Fruit fly (Drosophila melanogaster) whole organism, prepupa: ENCODE measurements around the gene Tsf2.
A peak's percentile ranks its signal among the peaks of the same experiment; 100 is the strongest.

Experiments used
- CG10631 ChIP-seq: fragments of 200-800 bp; sonication (Bioruptor generic); optimal IDR thresholded peaks from 2 replicates; lab custom pipeline; 2016; ENCODE audit warnings: missing biosample characterization, missing genetic modification characterization
- CG10669 ChIP-seq: fragments of 200-800 bp; sonication (Bioruptor generic); optimal IDR thresholded peaks from 3 replicates; lab custom pipeline; 2018; ENCODE audit warnings: missing biosample characterization, mild to moderate bottlenecking, missing genetic modification characterization, moderate library complexity
- CG11762 ChIP-seq: fragments of 200-800 bp; sonication (Bioruptor generic); optimal IDR thresholded peaks from 3 replicates; lab custom pipeline; 2016; ENCODE audit warnings: missing biosample characterization, missing genetic modification characterization; ENCODE audit not compliant: insufficient read depth
- CG15336 ChIP-seq: fragments of 200-800 bp; sonication (Bioruptor generic); IDR thresholded peaks from 2 replicates; pipeline ENCODE4 v1.3.6; 2022; ENCODE audit warnings: missing biosample characterization, missing genetic modification characterization
- CG16779 ChIP-seq: fragments of 200-800 bp; sonication (Bioruptor generic); optimal IDR thresholded peaks from 3 replicates; lab custom pipeline; 2017; ENCODE audit warnings: missing biosample characterization, mild to moderate bottlenecking, missing genetic modification characterization
- CG3032 ChIP-seq: fragments of 200-800 bp; optimal IDR thresholded peaks from 2 replicates; lab custom pipeline; 2019; ENCODE audit warnings: missing biosample characterization, mild to moderate bottlenecking, missing genetic modification characterization, moderate library complexity
- CG32006 ChIP-seq: fragments of 200-800 bp; sonication (Bioruptor generic); optimal IDR thresholded peaks from 3 replicates; lab custom pipeline; 2017; ENCODE audit warnings: missing biosample characterization, mild to moderate bottlenecking, missing genetic modification characterization
- CG34406 ChIP-seq: fragments of 200-800 bp; sonication (Bioruptor generic); optimal IDR thresholded peaks from 3 replicates; lab custom pipeline; 2016; ENCODE audit warnings: missing biosample characterization, missing genetic modification characterization
- CG3919 ChIP-seq: fragments of 200-800 bp; sonication (Bioruptor generic); optimal IDR thresholded peaks from 3 replicates; lab custom pipeline; 2016; ENCODE audit warnings: missing biosample characterization, missing genetic modification characterization
- CG6163 ChIP-seq: fragments of 200-800 bp; sonication (Bioruptor generic); IDR thresholded peaks from 3 replicates; pipeline ENCODE4 v1.3.6; 2022; ENCODE audit warnings: missing biosample characterization, missing genetic modification characterization
- CG6276 ChIP-seq: fragments of 200-800 bp; sonication (Bioruptor generic); optimal IDR thresholded peaks from 2 replicates; lab custom pipeline; 2017; ENCODE audit warnings: missing biosample characterization, mild to moderate bottlenecking, missing genetic modification characterization
- CG6792 ChIP-seq: fragments of 200-800 bp; sonication (Bioruptor generic); optimal IDR thresholded peaks from 3 replicates; lab custom pipeline; 2016; ENCODE audit warnings: missing biosample characterization, missing genetic modification characterization
- CG6808 ChIP-seq: fragments of 200-800 bp; sonication (Bioruptor generic); optimal IDR thresholded peaks from 3 replicates; lab custom pipeline; 2017; ENCODE audit warnings: missing biosample characterization, missing genetic modification characterization, mild to moderate bottlenecking, moderate library complexity, missing genetic modification reagents
- CG6854 ChIP-seq: fragments of 200-800 bp; sonication (Bioruptor generic); optimal IDR thresholded peaks from 2 replicates; lab custom pipeline; 2017; ENCODE audit warnings: missing biosample characterization, mild to moderate bottlenecking, missing genetic modification characterization
- CG8119 ChIP-seq: fragments of 200-800 bp; sonication (Bioruptor generic); IDR thresholded peaks from 3 replicates; pipeline ENCODE4 v1.3.6; 2022; ENCODE audit warnings: missing biosample characterization, missing genetic modification characterization
- CG8319 ChIP-seq: fragments of 200-800 bp; sonication (Bioruptor generic); optimal IDR thresholded peaks from 3 replicates; lab custom pipeline; 2016; ENCODE audit warnings: missing biosample characterization, missing genetic modification characterization
- Eip78C ChIP-seq: fragments of 200-800 bp; sonication (Bioruptor generic); peaks from one replicate; lab custom pipeline; 2016; ENCODE audit warnings: missing biosample characterization, missing genetic modification characterization
- Eip93F ChIP-seq: fragments of 200-800 bp; sonication (Bioruptor generic); optimal IDR thresholded peaks from 2 replicates; lab custom pipeline; 2016; ENCODE audit warnings: missing biosample characterization, mild to moderate bottlenecking, missing genetic modification characterization
- Ets21C ChIP-seq: fragments of 200-800 bp; sonication (Bioruptor generic); optimal IDR thresholded peaks from 3 replicates; lab custom pipeline; 2016; ENCODE audit warnings: missing biosample characterization, missing genetic modification characterization
- Ets96B ChIP-seq: fragments of 200-800 bp; optimal IDR thresholded peaks from 2 replicates; lab custom pipeline; 2019; ENCODE audit warnings: missing biosample characterization, mild to moderate bottlenecking, missing genetic modification characterization, moderate library complexity
- Gug ChIP-seq: fragments of 200-800 bp; sonication (Bioruptor generic); IDR thresholded peaks from 2 replicates; pipeline ENCODE4 v1.3.6; 2022; ENCODE audit warnings: missing biosample characterization, missing genetic modification characterization
- Hr38 ChIP-seq: sonication (Bioruptor generic); optimal IDR thresholded peaks from 2 replicates; lab custom pipeline; 2016; ENCODE audit warnings: missing biosample characterization, missing genetic modification characterization
- Hr39 ChIP-seq: fragments of 200-800 bp; sonication (Bioruptor generic); optimal IDR thresholded peaks from 2 replicates; lab custom pipeline; 2016; ENCODE audit warnings: missing biosample characterization, missing genetic modification characterization
- Hr4 ChIP-seq: fragments of 200-800 bp; sonication (Bioruptor generic); optimal IDR thresholded peaks from 3 replicates; lab custom pipeline; 2016; ENCODE audit warnings: missing biosample characterization, missing genetic modification characterization
- Lpt ChIP-seq: fragments of 200-800 bp; sonication (Bioruptor generic); optimal IDR thresholded peaks from 3 replicates; lab custom pipeline; 2016; ENCODE audit warnings: missing biosample characterization, missing genetic modification characterization
- Met ChIP-seq: fragments of 200-800 bp; sonication (Bioruptor generic); optimal IDR thresholded peaks from 3 replicates; lab custom pipeline; 2016; ENCODE audit warnings: missing biosample characterization, missing genetic modification characterization
- OdsH ChIP-seq: fragments of 200-800 bp; sonication (Bioruptor generic); optimal IDR thresholded peaks from 3 replicates; lab custom pipeline; 2016; ENCODE audit warnings: missing biosample characterization, missing genetic modification characterization
- Smox ChIP-seq: fragments of 200-800 bp; sonication (Bioruptor generic); optimal IDR thresholded peaks from 3 replicates; lab custom pipeline; 2016; ENCODE audit warnings: missing biosample characterization, missing genetic modification characterization
- Sox102F ChIP-seq: fragments of 200-800 bp; sonication (Bioruptor generic); optimal IDR thresholded peaks from 2 replicates; lab custom pipeline; 2016; ENCODE audit warnings: missing biosample characterization, mild to moderate bottlenecking, missing genetic modification characterization
- Sox14 ChIP-seq: fragments of 200-800 bp; sonication (Bioruptor generic); optimal IDR thresholded peaks from 3 replicates; lab custom pipeline; 2016; ENCODE audit warnings: missing biosample characterization, missing genetic modification characterization
- Sox15 ChIP-seq: fragments of 200-800 bp; sonication (Bioruptor generic); optimal IDR thresholded peaks from 3 replicates; lab custom pipeline; 2016; ENCODE audit warnings: missing biosample characterization, missing genetic modification characterization
- achi ChIP-seq: fragments of 200-800 bp; sonication (Bioruptor generic); optimal IDR thresholded peaks from 3 replicates; lab custom pipeline; 2016; ENCODE audit warnings: missing biosample characterization, missing genetic modification characterization
- cyc ChIP-seq: fragments of 200-800 bp; sonication (Bioruptor generic); optimal IDR thresholded peaks from 3 replicates; lab custom pipeline; 2016; ENCODE audit warnings: missing biosample characterization, missing genetic modification characterization
- dac ChIP-seq: fragments of 200-800 bp; sonication (Bioruptor generic); optimal IDR thresholded peaks from 2 replicates; lab custom pipeline; 2017; ENCODE audit warnings: missing biosample characterization, mild to moderate bottlenecking, missing genetic modification characterization
- dsx ChIP-seq: fragments of 200-800 bp; optimal IDR thresholded peaks from 3 replicates; lab custom pipeline; 2019; ENCODE audit warnings: missing biosample characterization, mild to moderate bottlenecking, missing genetic modification characterization, moderate library complexity; ENCODE audit not compliant: poor library complexity, severe bottlenecking
- eg ChIP-seq: fragments of 200-800 bp; sonication (Bioruptor generic); IDR thresholded peaks from 3 replicates; pipeline ENCODE4 v1.3.6; 2022; ENCODE audit warnings: missing biosample characterization, missing genetic modification characterization
- fd59A ChIP-seq: fragments of 200-800 bp; sonication (Bioruptor generic); optimal IDR thresholded peaks from 2 replicates; lab custom pipeline; 2017; ENCODE audit warnings: missing biosample characterization, mild to moderate bottlenecking, missing genetic modification characterization, missing genetic modification reagents
- fd85E ChIP-seq: fragments of 200-800 bp; sonication (Bioruptor generic); optimal IDR thresholded peaks from 3 replicates; lab custom pipeline; 2016; ENCODE audit warnings: missing biosample characterization, missing genetic modification characterization
- lz ChIP-seq: fragments of 200-800 bp; sonication (Bioruptor generic); optimal IDR thresholded peaks from 3 replicates; lab custom pipeline; 2016; ENCODE audit warnings: missing biosample characterization, missing genetic modification characterization
- net ChIP-seq: fragments of 200-800 bp; sonication (Bioruptor generic); optimal IDR thresholded peaks from 3 replicates; lab custom pipeline; 2016; ENCODE audit warnings: missing biosample characterization, missing genetic modification characterization
- salr ChIP-seq, 2 experiments: fragments of 200-800 bp; sonication (Bioruptor generic); optimal IDR thresholded peaks; 3 replicates each; lab custom pipeline; 2016 to 2018; ENCODE audit warnings: missing biosample characterization in 2 of 2, missing genetic modification characterization in 2 of 2, mild to moderate bottlenecking in 1 of 2
- spab ChIP-seq: fragments of 200-800 bp; sonication (Bioruptor generic); optimal IDR thresholded peaks from 2 replicates; lab custom pipeline; 2017; ENCODE audit warnings: missing biosample characterization, mild to moderate bottlenecking, missing genetic modification characterization, missing genetic modification reagents
- svp ChIP-seq: fragments of 200-800 bp; sonication (Bioruptor generic); peaks from one replicate; lab custom pipeline; 2016; ENCODE audit warnings: missing biosample characterization, missing genetic modification characterization
- vri ChIP-seq: fragments of 200-800 bp; sonication (Bioruptor generic); optimal IDR thresholded peaks from 3 replicates; lab custom pipeline; 2016; ENCODE audit warnings: missing biosample characterization, mild to moderate bottlenecking, missing genetic modification characterization

Tsf2 gene

DNA sequence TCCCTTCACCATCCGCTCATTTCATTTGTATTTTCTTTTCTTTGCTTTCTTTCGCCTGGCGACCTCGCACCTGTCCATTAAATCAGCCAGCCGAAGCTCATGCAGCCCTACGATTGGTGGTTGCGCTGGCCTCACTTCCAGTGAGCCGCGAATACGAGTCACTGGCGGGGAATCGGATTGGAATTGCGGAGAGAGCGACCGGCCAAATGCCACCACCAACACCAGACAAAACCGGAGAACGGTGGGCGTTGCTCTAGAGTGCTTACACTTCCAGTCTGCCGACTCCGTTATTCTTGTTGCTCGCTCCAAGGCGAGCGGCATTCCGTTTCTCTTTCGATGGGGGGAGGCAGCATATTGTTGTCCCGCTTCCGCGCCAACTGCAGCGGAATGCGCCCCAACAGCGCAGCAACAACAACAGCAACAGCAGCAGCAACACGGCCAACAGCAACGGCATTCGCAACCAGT, 46.7 kb upstream of the Tsf2 start, which contains the start of gene ara (continued):
- no peak for TF ChIP-seq OdsH (GFP tag; lab: Kevin White, UChicago)
- no peak for TF ChIP-seq CG8319 (GFP tag; lab: Kevin White, UChicago)
- TF ChIP-seq vri (GFP tag; lab: Kevin White, UChicago): no peak
- TF ChIP-seq Hr4 (GFP tag; lab: Kevin White, UChicago): no peak
- no peak for TF ChIP-seq CG6792 (GFP tag; lab: Kevin White, UChicago)
- no peak for TF ChIP-seq CG10669 (GFP tag; lab: Kevin White, UChicago)
- no peak for TF ChIP-seq CG3032 (tag; lab: Kevin White, UChicago)
- peak; percentile 28 for TF ChIP-seq CG3919 (GFP tag; lab: Kevin White, UChicago)
- no peak for TF ChIP-seq Ets21C (GFP tag; lab: Kevin White, UChicago)
- TF ChIP-seq Hr39 (GFP tag; lab: Kevin White, UChicago): no peak
- TF ChIP-seq achi (GFP tag; lab: Kevin White, UChicago): no peak
- TF ChIP-seq Eip93F (GFP tag; lab: Kevin White, UChicago): no peak
- TF ChIP-seq eg (GFP tag; lab: Robert Waterston, UW): no peak
- TF ChIP-seq Lpt (GFP tag; lab: Kevin White, UChicago): no peak
- no peak for TF ChIP-seq spab (GFP tag; lab: Kevin White, UChicago)

DNA sequence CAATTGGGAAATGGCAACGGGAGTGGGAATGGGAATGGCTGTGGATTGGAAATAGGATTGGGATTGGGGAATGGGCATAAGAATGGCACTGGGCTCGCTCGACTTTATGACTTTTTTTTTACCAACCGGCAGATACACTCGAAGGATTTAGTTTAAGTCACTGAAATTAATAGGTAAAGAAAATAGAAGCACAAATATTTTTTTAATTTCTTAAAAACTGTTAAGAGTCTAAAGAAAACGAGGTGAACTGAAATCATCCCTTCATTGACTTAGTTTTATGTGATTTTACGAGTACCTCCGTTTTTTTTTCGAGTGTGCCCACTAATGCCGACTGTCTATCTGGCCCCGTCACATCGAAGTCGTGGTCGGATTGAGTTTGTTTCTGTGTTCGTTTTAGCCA, 41.3 kb upstream of the Tsf2 start:
- TF ChIP-seq CG6276 (GFP tag; lab: Kevin White, UChicago): no peak
- TF ChIP-seq Ets21C (GFP tag; lab: Kevin White, UChicago): no peak
- peak; percentile 13 for TF ChIP-seq CG3919 (GFP tag; lab: Kevin White, UChicago)
- no peak for TF ChIP-seq svp (GFP tag; lab: Kevin White, UChicago)
- TF ChIP-seq CG6808 (GFP tag; lab: Kevin White, UChicago): peak; percentile 20
- peak; percentile 22 for TF ChIP-seq spab (GFP tag; lab: Kevin White, UChicago)
- TF ChIP-seq CG10631 (GFP tag; lab: Kevin White, UChicago): peak; percentile 5
- TF ChIP-seq fd59A: no peak
- peak; percentile 73 for TF ChIP-seq Eip78C (GFP tag; lab: Kevin White, UChicago)
- peak; percentile 64; the same call in 2 of the 3 replicates for TF ChIP-seq CG6163 (GFP tag; lab: Robert Waterston, UW)
- TF ChIP-seq, all 60 proteins: peak for 6

DNA sequence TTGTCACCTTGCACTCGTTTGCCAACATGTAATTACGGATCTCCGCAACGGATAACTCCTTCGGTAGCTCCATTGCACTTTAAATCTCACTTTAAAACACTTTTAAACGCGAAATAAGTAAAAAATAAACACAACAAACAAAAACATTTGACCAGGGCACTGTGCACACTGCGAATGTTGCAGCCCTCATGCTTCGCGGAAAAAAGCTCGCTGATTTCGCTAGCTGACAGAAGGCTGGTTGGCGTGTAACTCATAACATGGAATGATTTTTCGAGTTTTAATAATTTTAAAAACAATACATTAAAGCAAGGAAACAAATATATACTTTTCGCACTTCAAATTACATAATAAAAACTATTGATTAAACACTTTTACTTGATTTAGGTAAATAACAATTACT, 38.8 kb upstream of the Tsf2 start, which contains the start of gene sowah:
TSS of gene sowah (minus strand) at position 177 of the 400 bp plus-strand sequence.
- TF ChIP-seq Ets21C (GFP tag; lab: Kevin White, UChicago): peak; percentile 7
- TF ChIP-seq Gug (GFP tag; lab: Robert Waterston, UW): peak; percentile 38; the same call in 1 of the 2 replicates
- 0 out of 2 replicates have a peak, but pooled peaks have one; percentile 14 for TF ChIP-seq CG15336 (GFP tag; lab: Robert Waterston, UW)
- no peak for TF ChIP-seq CG6792 (GFP tag; lab: Kevin White, UChicago)
- peak; percentile 23 for TF ChIP-seq OdsH (GFP tag; lab: Kevin White, UChicago)
- peak; percentile 35 for TF ChIP-seq Met
- TF ChIP-seq achi (GFP tag; lab: Kevin White, UChicago): no peak
- TF ChIP-seq Smox (GFP tag; lab: Kevin White, UChicago): no peak
- TF ChIP-seq Hr39 (GFP tag; lab: Kevin White, UChicago): peak; percentile 41
- no peak for TF ChIP-seq lz (GFP tag; lab: Kevin White, UChicago)
- TF ChIP-seq Sox15 (GFP tag; lab: Kevin White, UChicago): no peak
- peak in 1 of 2 experiments; percentile 37 for TF ChIP-seq salr (GFP tag; optimal IDR thresholded peaks at IDR 0.05; lab: Kevin White, UChicago)
- TF ChIP-seq CG32006: peak; percentile 22
- TF ChIP-seq Eip93F (GFP tag; lab: Kevin White, UChicago): no peak
- no peak for TF ChIP-seq CG10631 (GFP tag; lab: Kevin White, UChicago)
- TF ChIP-seq Hr4 (GFP tag; lab: Kevin White, UChicago): peak; percentile 13
- peak; percentile 17 for TF ChIP-seq CG10669 (GFP tag; lab: Kevin White, UChicago)
- no peak for TF ChIP-seq CG6854 (GFP tag; lab: Kevin White, UChicago)
- peak; percentile 24 for TF ChIP-seq Ets96B (tag; lab: Kevin White, UChicago)
- no peak for TF ChIP-seq CG6808 (GFP tag; lab: Kevin White, UChicago)
- TF ChIP-seq net (GFP tag; lab: Kevin White, UChicago): no peak
- no peak for TF ChIP-seq CG8119 (GFP tag; lab: Robert Waterston, UW)
- TF ChIP-seq cyc (GFP tag; lab: Kevin White, UChicago): peak; percentile 54
- TF ChIP-seq Sox102F (GFP tag; lab: Kevin White, UChicago): no peak
- no peak for TF ChIP-seq vri (GFP tag; lab: Kevin White, UChicago)
- no peak for TF ChIP-seq CG11762 (GFP tag; lab: Kevin White, UChicago)
- no peak for TF ChIP-seq Lpt (GFP tag; lab: Kevin White, UChicago)
- TF ChIP-seq CG16779: no peak
- TF ChIP-seq Sox14 (GFP tag; lab: Kevin White, UChicago): peak; percentile 77
- TF ChIP-seq CG34406 (GFP tag; lab: Kevin White, UChicago): no peak
- TF ChIP-seq fd59A: no peak
- TF ChIP-seq dac (GFP tag; lab: Kevin White, UChicago): no peak
- TF ChIP-seq dsx (GFP tag; lab: Kevin White, UChicago): peak; percentile 27
- TF ChIP-seq Hr38 (GFP tag; lab: Kevin White, UChicago): no peak
- TF ChIP-seq eg (GFP tag; lab: Robert Waterston, UW): no peak
- TF ChIP-seq spab (GFP tag; lab: Kevin White, UChicago): no peak
- no peak for TF ChIP-seq fd85E (GFP tag; lab: Kevin White, UChicago)
- TF ChIP-seq CG6163 (GFP tag; lab: Robert Waterston, UW): no peak
